Fruit fly (Drosophila melanogaster) whole organism, embryonic: ENCODE results near the gene Syp.

Experiments
- Aef1 ChIP-seq: fragments of 200-800 bp; sonication (Bioruptor generic); IDR thresholded peaks from 3 replicates; pipeline ENCODE4 v1.3.6; 2022; ENCODE audit warnings: missing biosample characterization, missing genetic modification characterization
- C15 ChIP-seq: fragments of 200-800 bp; sonication (Bioruptor generic); IDR thresholded peaks from 3 replicates; pipeline ENCODE4 v1.3.6; 2022; ENCODE audit warnings: missing biosample characterization, missing genetic modification characterization
- CG10366 ChIP-seq: fragments of 200-800 bp; sonication (Bioruptor generic); IDR thresholded peaks from 2 replicates; pipeline ENCODE4 v1.3.6; 2022; ENCODE audit warnings: missing biosample characterization, missing genetic modification characterization
- CG10565 ChIP-seq: fragments of 200-800 bp; sonication (Bioruptor generic); optimal IDR thresholded peaks from 3 replicates; lab custom pipeline; 2016; ENCODE audit warnings: missing biosample characterization, mild to moderate bottlenecking, missing genetic modification characterization
- CG11085 ChIP-seq: fragments of 200-800 bp; sonication (Bioruptor generic); IDR thresholded peaks from 2 replicates; pipeline ENCODE4 v1.3.6; 2022; ENCODE audit warnings: missing biosample characterization, missing genetic modification characterization
- CG11398 ChIP-seq: fragments of 200-800 bp; sonication (Bioruptor generic); optimal IDR thresholded peaks from 2 replicates; lab custom pipeline; 2016; ENCODE audit warnings: missing biosample characterization, missing genetic modification characterization
- CG15601 ChIP-seq: fragments of 200-800 bp; sonication (Bioruptor generic); optimal IDR thresholded peaks from 3 replicates; lab custom pipeline; 2019; ENCODE audit warnings: missing biosample characterization, mild to moderate bottlenecking, missing genetic modification characterization, moderate library complexity
- CG18764 ChIP-seq: fragments of 200-800 bp; sonication (Bioruptor generic); optimal IDR thresholded peaks from 3 replicates; lab custom pipeline; 2016; ENCODE audit warnings: missing biosample characterization, missing genetic modification characterization
- CG3847 ChIP-seq: fragments of 200-800 bp; sonication (Bioruptor generic); IDR thresholded peaks from 2 replicates; pipeline ENCODE4 v1.3.6; 2022; ENCODE audit warnings: missing biosample characterization, missing genetic modification characterization
- CG3995 ChIP-seq: fragments of 200-800 bp; sonication (Bioruptor generic); optimal IDR thresholded peaks from 3 replicates; lab custom pipeline; 2016; ENCODE audit warnings: missing biosample characterization, missing genetic modification characterization
- CG4282 ChIP-seq: fragments of 200-800 bp; sonication (Bioruptor generic); optimal IDR thresholded peaks from 2 replicates; lab custom pipeline; 2016; ENCODE audit warnings: missing biosample characterization, missing genetic modification characterization
- CG4360 ChIP-seq: fragments of 200-800 bp; sonication (Bioruptor generic); IDR thresholded peaks from 2 replicates; pipeline ENCODE4 v1.3.6; 2022; ENCODE audit warnings: missing biosample characterization, missing genetic modification characterization
- CG4424 ChIP-seq: fragments of 200-800 bp; sonication (Bioruptor generic); optimal IDR thresholded peaks from 3 replicates; lab custom pipeline; 2016; ENCODE audit warnings: missing biosample characterization, missing genetic modification characterization
- CG7271 ChIP-seq: fragments of 200-800 bp; sonication (Bioruptor generic); optimal IDR thresholded peaks from 2 replicates; lab custom pipeline; 2018; ENCODE audit warnings: missing biosample characterization, mild to moderate bottlenecking, missing genetic modification characterization, moderate library complexity
- CG7372 ChIP-seq: fragments of 200-800 bp; sonication (Bioruptor generic); IDR thresholded peaks from 2 replicates; pipeline ENCODE4 v1.3.6; 2022; ENCODE audit warnings: missing biosample characterization, missing genetic modification characterization
- CG7556 ChIP-seq: fragments of 200-800 bp; sonication (Bioruptor generic); optimal IDR thresholded peaks from 2 replicates; lab custom pipeline; 2017; ENCODE audit warnings: missing biosample characterization, mild to moderate bottlenecking, missing genetic modification characterization
- CG8281 ChIP-seq: fragments of 200-800 bp; sonication (Bioruptor generic); optimal IDR thresholded peaks from 2 replicates; lab custom pipeline; 2018; ENCODE audit warnings: missing biosample characterization, mild to moderate bottlenecking, missing genetic modification characterization, moderate library complexity
- CG8478 ChIP-seq: fragments of >200 bp; optimal IDR thresholded peaks from 2 replicates; lab custom pipeline; 2018
- CG9215 ChIP-seq: fragments of 200-800 bp; sonication (Bioruptor generic); IDR thresholded peaks from 2 replicates; pipeline ENCODE4 v1.3.6; 2022; ENCODE audit warnings: missing biosample characterization, missing genetic modification characterization
- CG9817 ChIP-seq: fragments of 200-800 bp; sonication (Bioruptor generic); optimal IDR thresholded peaks from 2 replicates; lab custom pipeline; 2018; ENCODE audit warnings: missing biosample characterization, mild to moderate bottlenecking, missing genetic modification characterization, moderate library complexity
- Dp ChIP-seq: fragments of 200-800 bp; sonication (Bioruptor generic); optimal IDR thresholded peaks from 2 replicates; lab custom pipeline; 2018; ENCODE audit warnings: missing biosample characterization, mild to moderate bottlenecking, missing genetic modification characterization, moderate library complexity
- Ets97D ChIP-seq: fragments of 200-800 bp; sonication (Bioruptor generic); optimal IDR thresholded peaks from 3 replicates; lab custom pipeline; 2016; ENCODE audit warnings: missing biosample characterization, missing genetic modification characterization
- GATAe ChIP-seq: fragments of 200-800 bp; sonication (Bioruptor generic); conservative IDR thresholded peaks from 2 replicates; pipeline ENCODE4 v1.3.6; 2022; ENCODE audit warnings: missing biosample characterization, missing genetic modification characterization
- HLH4C ChIP-seq: fragments of 200-800 bp; sonication (Bioruptor generic); IDR thresholded peaks from 3 replicates; pipeline ENCODE4 v1.3.6; 2022; ENCODE audit warnings: missing biosample characterization, missing genetic modification characterization; ENCODE audit not compliant: partially characterized antibody
- Hsf ChIP-seq: fragments of 200-800 bp; sonication (Bioruptor generic); optimal IDR thresholded peaks from 3 replicates; lab custom pipeline; 2016; ENCODE audit warnings: missing biosample characterization, missing genetic modification characterization
- Mad ChIP-seq: fragments of 200-800 bp; sonication (Bioruptor generic); optimal IDR thresholded peaks from 2 replicates; lab custom pipeline; 2016; ENCODE audit warnings: missing biosample characterization, missing genetic modification characterization
- NC2β ChIP-seq: fragments of 200-800 bp; sonication (Bioruptor generic); optimal IDR thresholded peaks from 2 replicates; lab custom pipeline; 2016; ENCODE audit warnings: missing biosample characterization, missing genetic modification characterization
- Neu2 ChIP-seq: fragments of 200-800 bp; sonication (Bioruptor generic); optimal IDR thresholded peaks from 3 replicates; lab custom pipeline; 2016; ENCODE audit warnings: missing biosample characterization, missing genetic modification characterization, borderline replicate concordance
- ac ChIP-seq: fragments of 200-800 bp; sonication (Bioruptor generic); optimal IDR thresholded peaks from 3 replicates; lab custom pipeline; 2017; ENCODE audit warnings: missing biosample characterization, mild to moderate bottlenecking, missing genetic modification characterization
- amos ChIP-seq: fragments of 200-800 bp; sonication (Bioruptor generic); IDR thresholded peaks from 2 replicates; pipeline ENCODE4 v1.3.6; 2022; ENCODE audit warnings: missing biosample characterization, missing genetic modification characterization; ENCODE audit not compliant: partially characterized antibody
- bcd ChIP-seq: fragments of 200-800 bp; sonication (Bioruptor generic); optimal IDR thresholded peaks from 2 replicates; lab custom pipeline; 2017; ENCODE audit warnings: missing biosample characterization, mild to moderate bottlenecking, missing genetic modification characterization
- chif ChIP-seq, 2 experiments: fragments of 200-800 bp; sonication (Bioruptor generic); optimal IDR thresholded peaks; 3 replicates each; lab custom pipeline; 2016; ENCODE audit warnings: missing biosample characterization in 2 of 2, missing genetic modification characterization in 2 of 2
- crp ChIP-seq, 2 experiments: fragments of 200-800 bp; sonication (Bioruptor generic); optimal IDR thresholded peaks; 2 replicates in 1 of 2; 3 replicates in 1 of 2; lab custom pipeline; 2017; ENCODE audit warnings: missing biosample characterization in 2 of 2, missing genetic modification characterization in 2 of 2, mild to moderate bottlenecking in 1 of 2, moderate library complexity in 1 of 2
- dan ChIP-seq: fragments of 200-800 bp; sonication (Bioruptor generic); IDR thresholded peaks from 2 replicates; pipeline ENCODE4 v1.3.6; 2022; ENCODE audit warnings: missing biosample characterization, missing genetic modification characterization
- dm ChIP-seq: fragments of 200-800 bp; sonication (Bioruptor generic); optimal IDR thresholded peaks from 3 replicates; lab custom pipeline; 2016; ENCODE audit warnings: missing biosample characterization, missing genetic modification characterization
- ewg ChIP-seq: fragments of 200-800 bp; sonication (Bioruptor generic); optimal IDR thresholded peaks from 3 replicates; lab custom pipeline; 2017; ENCODE audit warnings: mild to moderate bottlenecking, missing biosample characterization, missing genetic modification reagents, missing genetic modification characterization
- exex ChIP-seq: fragments of 200-800 bp; sonication (Bioruptor generic); optimal IDR thresholded peaks from 4 replicates; lab custom pipeline; 2018; ENCODE audit warnings: missing biosample characterization, mild to moderate bottlenecking, missing genetic modification characterization, moderate library complexity
- fd64A ChIP-seq: fragments of 200-800 bp; sonication (Bioruptor generic); optimal IDR thresholded peaks from 3 replicates; lab custom pipeline; 2018; ENCODE audit warnings: missing biosample characterization, mild to moderate bottlenecking, missing genetic modification characterization
- ftz-f1 ChIP-seq: fragments of 200-800 bp; sonication (Bioruptor generic); optimal IDR thresholded peaks from 2 replicates; lab custom pipeline; 2016; ENCODE audit warnings: missing biosample characterization, missing genetic modification characterization
- gfzf ChIP-seq: fragments of 200-800 bp; sonication (Bioruptor generic); optimal IDR thresholded peaks from 2 replicates; lab custom pipeline; 2016; ENCODE audit warnings: missing biosample characterization, mild to moderate bottlenecking, missing genetic modification characterization, moderate library complexity
- jigr1 ChIP-seq: fragments of 200-800 bp; sonication (Bioruptor generic); IDR thresholded peaks from 3 replicates; pipeline ENCODE4 v1.3.6; 2022; ENCODE audit warnings: missing biosample characterization, missing genetic modification characterization
- jing ChIP-seq: fragments of 200-800 bp; sonication (Bioruptor generic); optimal IDR thresholded peaks from 2 replicates; lab custom pipeline; 2018; ENCODE audit warnings: missing biosample characterization, mild to moderate bottlenecking, missing genetic modification characterization
- kah ChIP-seq: fragments of 200-800 bp; sonication (Bioruptor generic); optimal IDR thresholded peaks from 2 replicates; lab custom pipeline; 2018; ENCODE audit warnings: missing biosample characterization, mild to moderate bottlenecking, missing genetic modification characterization
- klu ChIP-seq: fragments of 200-800 bp; sonication (Bioruptor generic); IDR thresholded peaks from 2 replicates; pipeline ENCODE4 v1.3.6; 2022; ENCODE audit warnings: missing biosample characterization, missing genetic modification characterization
- lola ChIP-seq, 3 experiments: fragments of >200 bp in 2 of 3; fragments of 200-800 bp in 1 of 3; sonication (Bioruptor generic) in 1 of 3; optimal IDR thresholded peaks; 2 replicates each; lab custom pipeline; 2017 to 2019; ENCODE audit warnings: missing biosample characterization in 3 of 3, missing genetic modification characterization in 3 of 3, mild to moderate bottlenecking in 1 of 3, moderate library complexity in 1 of 3
- p53 ChIP-seq: fragments of 200-800 bp; sonication (Bioruptor generic); optimal IDR thresholded peaks from 2 replicates; lab custom pipeline; 2016; ENCODE audit warnings: missing biosample characterization, missing genetic modification characterization
- psq ChIP-seq: fragments of 200-800 bp; sonication (Bioruptor generic); optimal IDR thresholded peaks from 2 replicates; lab custom pipeline; 2017; ENCODE audit warnings: missing biosample characterization, missing genetic modification characterization
- sisA ChIP-seq: fragments of 200-800 bp; sonication (Bioruptor generic); IDR thresholded peaks from 2 replicates; pipeline ENCODE4 v1.3.6; 2022; ENCODE audit warnings: missing biosample characterization, missing genetic modification characterization
- unc-4 ChIP-seq: fragments of 200-800 bp; sonication (Bioruptor generic); IDR thresholded peaks from 2 replicates; pipeline ENCODE4 v1.3.6; 2022; ENCODE audit warnings: missing biosample characterization, missing genetic modification characterization; ENCODE audit not compliant: partially characterized antibody

The Syp gene

DNA sequence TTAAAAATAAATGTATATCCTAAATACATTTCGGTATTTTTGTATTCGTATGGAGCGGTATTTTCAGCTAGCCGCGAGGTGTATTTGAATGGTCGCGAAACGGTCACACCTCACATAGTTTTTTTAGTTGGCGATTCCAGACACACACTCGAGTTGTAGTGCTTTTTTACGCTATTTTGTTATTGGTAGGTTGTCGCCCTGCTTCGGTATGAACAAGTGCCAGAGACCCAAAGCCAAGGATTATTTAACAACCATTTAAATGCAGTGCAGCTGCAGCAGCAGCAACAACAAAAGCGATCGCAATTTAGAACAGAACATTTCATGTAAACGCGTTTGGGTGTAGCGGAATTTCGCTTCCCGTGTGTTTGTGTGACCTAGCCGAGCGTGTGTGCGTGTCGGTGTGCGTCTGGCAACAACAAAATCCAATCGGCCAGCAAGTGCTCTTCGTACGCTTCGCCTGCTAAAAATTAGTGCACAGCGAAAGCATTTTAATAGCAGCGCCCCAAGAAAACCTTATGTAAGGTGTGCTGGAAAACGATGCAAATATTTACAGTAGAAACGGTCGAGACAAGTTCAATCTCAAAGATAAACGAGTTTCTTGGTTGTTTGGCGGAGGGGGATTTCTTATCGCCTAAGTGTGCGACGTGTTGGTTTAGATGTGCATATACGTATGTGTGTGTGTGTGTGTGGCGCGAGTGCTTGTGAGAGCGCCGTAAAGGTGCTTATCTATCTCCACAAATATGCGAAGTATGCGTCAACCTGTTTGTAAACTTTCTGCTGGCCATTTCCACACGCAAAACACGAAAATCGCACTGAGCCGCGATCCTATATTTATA is 76.4 kb downstream of the Syp start, which contains the start of gene Synd (continued):
- peak; percentile 2 for TF ChIP-seq Ets97D
- TF ChIP-seq exex (tag; lab: Kevin White, UChicago) = peak; percentile 39
- no peak for TF ChIP-seq Neu2 (GFP tag; lab: Kevin White, UChicago)
- TF ChIP-seq CG7372 (GFP tag; lab: Robert Waterston, UW) = no peak
- TF ChIP-seq GATAe = 0 out of 2 replicates have a peak, but pooled peaks have one; percentile 12
- no peak for TF ChIP-seq chif (GFP tag; optimal IDR thresholded peaks at IDR 0.05; lab: Kevin White, UChicago)
- TF ChIP-seq Mad (GFP tag; lab: Kevin White, UChicago) = no peak
- no peak for TF ChIP-seq C15
- peak; percentile 17 for TF ChIP-seq CG4282 (GFP tag; lab: Kevin White, UChicago)
- TF ChIP-seq CG11398 (GFP tag; lab: Kevin White, UChicago) = peak; percentile 4
- no peak for TF ChIP-seq CG9215 (GFP tag; lab: Robert Waterston, UW)
- no peak for TF ChIP-seq dm (GFP tag; lab: Kevin White, UChicago)
- TF ChIP-seq fd64A = no peak
- no peak for TF ChIP-seq psq
- TF ChIP-seq unc-4 (GFP tag; lab: Robert Waterston, UW) = peak; percentile 49; the same call in 1 of the 2 replicates
- no peak for TF ChIP-seq CG10565 (GFP tag; lab: Kevin White, UChicago)
- no peak for TF ChIP-seq CG7271
- TF ChIP-seq CG9817 (tag; lab: Kevin White, UChicago) = no peak
- TF ChIP-seq CG8478 (lab: Kevin White, UChicago) = peak; percentile 84
- peak in 1 of 2 experiments; percentile 64 for TF ChIP-seq crp (GFP tag; optimal IDR thresholded peaks at IDR 0.05; lab: Kevin White, UChicago)
- TF ChIP-seq amos (GFP tag; lab: Robert Waterston, UW) = peak; percentile 18; the same call in 1 of the 2 replicates
- TF ChIP-seq dan = no peak
- TF ChIP-seq sisA (GFP tag; lab: Robert Waterston, UW) = no peak
- TF ChIP-seq kah (GFP tag; lab: Kevin White, UChicago) = no peak
- TF ChIP-seq HLH4C = no peak
- TF ChIP-seq jigr1 = no peak
- TF ChIP-seq p53 (GFP tag; lab: Kevin White, UChicago) = no peak
- TF ChIP-seq CG3847 = no peak
- no peak for TF ChIP-seq CG18764 (GFP tag; lab: Kevin White, UChicago)
- no peak for TF ChIP-seq ftz-f1
- TF ChIP-seq Aef1 (GFP tag; lab: Robert Waterston, UW) = peak; percentile 68; the same call in 2 of the 3 replicates
- peak; percentile 64; the same call in 1 of the 2 replicates for TF ChIP-seq CG4360 (GFP tag; lab: Robert Waterston, UW)
- no peak for TF ChIP-seq ewg (GFP tag; lab: Kevin White, UChicago)
- TF ChIP-seq CG3995 (GFP tag; lab: Kevin White, UChicago) = peak; percentile 23
- no peak for TF ChIP-seq CG10366
- TF ChIP-seq CG11085 = no peak
- peak; percentile 85 for TF ChIP-seq gfzf (GFP tag; lab: Kevin White, UChicago)
- TF ChIP-seq CG7556 (GFP tag; lab: Kevin White, UChicago) = peak; percentile 20
- no peak for TF ChIP-seq jing (GFP tag; lab: Kevin White, UChicago)
- no peak for TF ChIP-seq CG15601 (tag; lab: Kevin White, UChicago)
- TF ChIP-seq bcd = no peak
- peak; percentile 31 for TF ChIP-seq Dp (GFP tag; lab: Kevin White, UChicago)
- peak in 1 of 3 experiments; percentile 81 for TF ChIP-seq lola (GFP tag; optimal IDR thresholded peaks at IDR 0.05; lab: Kevin White, UChicago)
- no peak for TF ChIP-seq Hsf (GFP tag; lab: Kevin White, UChicago)
- no peak for TF ChIP-seq klu (GFP tag; lab: Robert Waterston, UW)
- TF ChIP-seq CG8281 (tag; lab: Kevin White, UChicago) = no peak
- TF ChIP-seq ac = no peak
- no peak for TF ChIP-seq CG4424 (GFP tag; lab: Kevin White, UChicago)
- no peak for TF ChIP-seq NC2β
